Worm (Caenorhabditis elegans): Measurements from ENCODE around the gene cyp-33D3.

cyp-33D3 gene

ce11 chrV:18842468-18842867 lies 5.4 kb upstream of the cyp-33D3 start:
- TF ChIP-seq zfh-2 (GFP tag; conservative IDR thresholded peaks at IDR 0.05), result no peak
- TF ChIP-seq rpc-1 (optimal IDR thresholded peaks at IDR 0.05), result no peak
- TF ChIP-seq rpc-1 (tag; optimal IDR thresholded peaks at IDR 0.05), result no peak
- TF ChIP-seq dpff-1 (tag; optimal IDR thresholded peaks at IDR 0.05), result no peak
- no peak for TF ChIP-seq lsy-27 (tag; optimal IDR thresholded peaks at IDR 0.05; ENCODE audit: borderline replicate concordance, insufficient read depth)
- TF ChIP-seq Y95B8A.8 (GFP tag; IDR thresholded peaks at IDR 0.05), result no peak
- TF ChIP-seq lin-35 (GFP tag; optimal IDR thresholded peaks at IDR 0.05), result no peak
- no peak for TF ChIP-seq F23B12.7 (tag; optimal IDR thresholded peaks at IDR 0.05; ENCODE audit: insufficient read depth)
- no peak for TF ChIP-seq ztf-18 (tag; optimal IDR thresholded peaks at IDR 0.05)
- no peak for TF ChIP-seq unc-62 (GFP tag; optimal IDR thresholded peaks at IDR 0.05)
- TF ChIP-seq hlh-26 (GFP tag; conservative IDR thresholded peaks at IDR 0.05), result no peak
- TF ChIP-seq unc-130 (GFP tag; optimal IDR thresholded peaks at IDR 0.05), result no peak
- TF ChIP-seq akir-1 (GFP tag; optimal IDR thresholded peaks at IDR 0.05), result no peak
- TF ChIP-seq attf-3 (GFP tag; conservative IDR thresholded peaks at IDR 0.05), result no peak
- no peak for TF ChIP-seq die-1 (tag; optimal IDR thresholded peaks at IDR 0.05)
- no peak for TF ChIP-seq snpc-4 (GFP tag; optimal IDR thresholded peaks at IDR 0.05)
- no peak for TF ChIP-seq snpc-4 (tag; optimal IDR thresholded peaks at IDR 0.05)
- no peak for TF ChIP-seq Y79H2A.3 (GFP tag; conservative IDR thresholded peaks at IDR 0.05)
- no peak for TF ChIP-seq T07F8.4 (tag; optimal IDR thresholded peaks at IDR 0.05)
- TF ChIP-seq F33H1.4 (GFP tag; IDR thresholded peaks at IDR 0.05), result no peak
- TF ChIP-seq D2030.7 (GFP tag; IDR thresholded peaks at IDR 0.05), result no peak
- TF ChIP-seq gei-17 (GFP tag; optimal IDR thresholded peaks at IDR 0.05), result no peak

- TF ChIP-seq ztf-3 (GFP tag; optimal IDR thresholded peaks at IDR 0.05) (no peak), bed-1 (GFP tag; IDR thresholded peaks at IDR 0.05) (no peak), dpff-1 (tag; optimal IDR thresholded peaks at IDR 0.05) (no peak), somi-1 (GFP tag; optimal IDR thresholded peaks at IDR 0.05) (no peak), atf-7 (tag; optimal IDR thresholded peaks at IDR 0.05) (no peak), akir-1 (GFP tag; optimal IDR thresholded peaks at IDR 0.05) (no peak), pha-4 (tag; optimal IDR thresholded peaks at IDR 0.05) (peak; percentile 3), Y53F4B.3 (GFP tag; IDR thresholded peaks at IDR 0.05) (no peak), mel-28 (tag; optimal IDR thresholded peaks at IDR 0.05; ENCODE audit: borderline replicate concordance) (no peak), lin-26 (GFP tag; IDR thresholded peaks at IDR 0.05) (no peak), aptf-2 (GFP tag; conservative IDR thresholded peaks at IDR 0.05) (no peak), rec-8 (tag; optimal IDR thresholded peaks at IDR 0.05) (no peak), Y56A3A.18 (GFP tag; IDR thresholded peaks at IDR 0.05) (no peak), F49E8.2 (tag; optimal IDR thresholded peaks at IDR 0.05; ENCODE audit: insufficient read depth) (no peak), D2030.7 (GFP tag; IDR thresholded peaks at IDR 0.05) (no peak), nfyb-1 (GFP tag; IDR thresholded peaks at IDR 0.05) (no peak), nhr-80 (tag; optimal IDR thresholded peaks at IDR 0.05) (peak; percentile 24), let-607 (tag; optimal IDR thresholded peaks at IDR 0.05) (no peak), hlh-26 (GFP tag; conservative IDR thresholded peaks at IDR 0.05) (no peak), Y95B8A.8 (GFP tag; IDR thresholded peaks at IDR 0.05) (no peak), F23B12.7 (tag; optimal IDR thresholded peaks at IDR 0.05; ENCODE audit: insufficient read depth) (no peak), F57A8.1 (GFP tag; optimal IDR thresholded peaks at IDR 0.05) (no peak), ceh-100 (GFP tag; IDR thresholded peaks at IDR 0.05) (no peak), dox-1 (GFP tag; IDR thresholded peaks at IDR 0.05) (0 out of 2 replicates have a peak, but pooled peaks have one; percentile 30), madf-6 (GFP tag; IDR thresholded peaks at IDR 0.05) (no peak), sdz-38 (tag; optimal IDR thresholded peaks at IDR 0.05) (no peak), snpc-4 (GFP tag; optimal IDR thresholded peaks at IDR 0.05) (no peak), snpc-4 (tag; optimal IDR thresholded peaks at IDR 0.05) (peak in 1 of 4 experiments; percentile 24), hmg-1.2 (GFP tag; IDR thresholded peaks at IDR 0.05) (peak; percentile 92), xnd-1 (tag; optimal IDR thresholded peaks at IDR 0.05) (no peak), ekl-4 (GFP tag; IDR thresholded peaks at IDR 0.05) (no peak), C06A6.2 (GFP tag; conservative IDR thresholded peaks at IDR 0.05) (no peak)
Observed at ce11 chrV:18838799-18839354, 1.9 kb upstream of the cyp-33D3 start, which contains the start of gene nhr-65. TSS of gene nhr-65 (plus strand) at chrV:18839304.

All from whole organism, young adult.